Worm (Caenorhabditis elegans) whole organism, midembryonic: ENCODE measurements around the gene mpst-3.

ENCODE experiments used
- T22C8.4 ChIP-seq: fragments of 200-800 bp; sonication (Bioruptor generic); IDR thresholded peaks from 2 replicates; pipeline ENCODE4 v1.3.6; 2022; ENCODE audit warnings: missing genetic modification characterization, missing compliant biosample characterization
- cog-1 ChIP-seq: sonication (generic microtip); optimal IDR thresholded peaks from 2 replicates; lab custom pipeline; 2016; ENCODE audit warnings: missing genetic modification characterization, missing compliant biosample characterization
- flt-1 ChIP-seq: fragments of 200-800 bp; sonication (Bioruptor generic); IDR thresholded peaks from 2 replicates; pipeline ENCODE4 v1.3.6; 2022; ENCODE audit warnings: missing genetic modification characterization, missing compliant biosample characterization
- klf-2 ChIP-seq: fragments of 200-800 bp; sonication (Bioruptor generic); conservative IDR thresholded peaks from 2 replicates; pipeline ENCODE4 v1.3.6; 2022; ENCODE audit warnings: missing genetic modification reagents, missing genetic modification characterization, missing compliant biosample characterization
- med-1 ChIP-seq: sonication (generic microtip); optimal IDR thresholded peaks from 2 replicates; lab custom pipeline; 2017; ENCODE audit warnings: missing genetic modification characterization, mild to moderate bottlenecking, missing compliant biosample characterization, antibody characterized with exemption, missing genetic modification reagents; ENCODE audit not compliant: insufficient read depth
- ref-1 ChIP-seq: fragments of 200-800 bp; sonication (Bioruptor generic); conservative IDR thresholded peaks from 2 replicates; pipeline ENCODE4 v1.3.6; 2022; ENCODE audit warnings: missing genetic modification reagents, missing genetic modification characterization, missing compliant biosample characterization
- tab-1 ChIP-seq: fragments of 200-800 bp; sonication (Bioruptor generic); IDR thresholded peaks from 2 replicates; pipeline ENCODE4 v1.3.6; 2022; ENCODE audit warnings: missing genetic modification characterization, missing compliant biosample characterization
- ztf-23 ChIP-seq: fragments of 200-800 bp; sonication (Bioruptor generic); IDR thresholded peaks from 2 replicates; pipeline ENCODE4 v1.3.6; 2022; ENCODE audit warnings: missing genetic modification reagents, missing genetic modification characterization, missing compliant biosample characterization
- ztf-29 ChIP-seq: fragments of 200-800 bp; sonication (Bioruptor generic); IDR thresholded peaks from 2 replicates; pipeline ENCODE4 v1.3.6; 2022; ENCODE audit warnings: missing genetic modification reagents, missing genetic modification characterization, missing compliant biosample characterization

DNA sequence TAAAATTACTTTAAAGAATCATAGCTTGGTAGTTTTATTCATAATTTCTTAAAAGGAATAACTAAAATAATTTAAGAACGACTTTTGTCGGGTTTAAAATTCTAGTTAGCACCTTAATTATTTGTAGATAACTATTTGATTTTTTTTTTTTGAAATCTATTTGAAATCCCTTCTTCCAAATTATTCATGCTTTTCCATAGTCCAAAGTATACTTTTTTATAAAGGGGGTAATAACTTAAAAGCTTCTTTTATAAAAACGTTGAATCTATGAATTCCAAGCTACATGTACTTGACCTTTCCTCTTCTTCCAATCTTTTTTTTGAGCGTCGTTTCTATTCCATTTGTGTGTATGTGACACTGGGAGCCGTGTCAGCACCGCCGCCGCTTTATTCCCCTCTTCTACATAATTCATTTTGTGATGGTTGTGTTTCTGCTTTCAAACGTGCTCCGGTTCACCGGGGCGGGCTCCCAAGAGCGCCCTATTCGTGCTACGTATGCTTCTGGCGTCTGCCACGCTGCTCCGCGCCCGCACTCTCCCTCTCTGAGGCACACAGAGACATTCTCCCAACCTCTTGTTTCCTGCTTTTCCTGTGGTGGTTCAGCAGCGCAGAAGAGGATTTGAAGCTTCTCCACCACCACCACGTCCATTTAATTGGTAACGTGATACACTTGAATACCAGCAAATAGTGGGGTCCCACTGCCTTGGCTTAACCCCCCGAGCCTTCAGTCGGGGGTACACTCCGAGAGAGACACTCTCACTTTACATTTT, 38.2 kb downstream of the mpst-3 start:
- TF ChIP-seq ztf-23 (GFP tag; lab: Robert Waterston, UW) (no peak), flt-1 (no peak), klf-2 (GFP tag; lab: Robert Waterston, UW) (no peak), ztf-29 (GFP tag; lab: Robert Waterston, UW) (no peak), tab-1 (GFP tag; lab: Robert Waterston, UW) (no peak), ref-1 (GFP tag; lab: Robert Waterston, UW) (no peak), cog-1 (tag; lab: Kevin White, UChicago) (no peak), T22C8.4 (GFP tag; lab: Robert Waterston, UW) (no peak), med-1 (GFP tag; lab: Kevin White, UChicago) (no peak)
